Fruit fly (Drosophila melanogaster): ENCODE results near the gene jar.

The jar gene

dm6 chr3R:24230423-24231205, 40.4 kb downstream of the jar start, which contains the start of gene mask (continued):
- TF ChIP-seq E2f1 (GFP tag; IDR thresholded peaks at IDR 0.05) (peak; percentile 51), CG2678 (tag; optimal IDR thresholded peaks at IDR 0.05) (peak; percentile 59), btn (GFP tag; optimal IDR thresholded peaks at IDR 0.05) (peak; percentile 51), chm (GFP tag; IDR thresholded peaks at IDR 0.05) (peak; percentile 92), row (GFP tag; IDR thresholded peaks at IDR 0.05) (peak; percentile 48; the same call in 1 of the 3 replicates), CG31441 (GFP tag; IDR thresholded peaks at IDR 0.05) (peak; percentile 68), wek (GFP tag; optimal IDR thresholded peaks at IDR 0.05) (peak; percentile 70), CG11695 (GFP tag; IDR thresholded peaks at IDR 0.05) (0 out of 3 replicates have a peak, but pooled peaks have one; percentile 24), CG17802 (tag; optimal IDR thresholded peaks at IDR 0.05) (peak; percentile 53), CTCF (GFP tag; optimal IDR thresholded peaks at IDR 0.05) (peak; percentile 44), CG10147 (GFP tag; optimal IDR thresholded peaks at IDR 0.05) (peak; percentile 54), onecut (GFP tag; IDR thresholded peaks at IDR 0.05) (peak; percentile 74), CG4328 (GFP tag; optimal IDR thresholded peaks at IDR 0.05) (peak; percentile 83), dpn (GFP tag; optimal IDR thresholded peaks at IDR 0.05) (peak; percentile 33 to 86), Side (GFP tag; optimal IDR thresholded peaks at IDR 0.05) (peak; percentile 86), CG12744 (GFP tag; optimal IDR thresholded peaks at IDR 0.05) (peak; percentile 72), CG10959 (GFP tag; IDR thresholded peaks at IDR 0.05) (peak; percentile 68), NK7.1 (GFP tag; optimal IDR thresholded peaks at IDR 0.05) (peak; percentile 74), CG18476 (GFP tag; optimal IDR thresholded peaks at IDR 0.05) (no peak), shn (GFP tag; optimal IDR thresholded peaks at IDR 0.05) (peak; percentile 81), croc (GFP tag; conservative IDR thresholded peaks at IDR 0.05) (0 out of 3 replicates have a peak, but pooled peaks have one; percentile 26), ATbp (GFP tag; optimal IDR thresholded peaks at IDR 0.05) (peak; percentile 54), CG2889 (GFP tag; IDR thresholded peaks at IDR 0.05) (peak; percentile 50; the same call in 2 of the 3 replicates), MBD-R2 (GFP tag; IDR thresholded peaks at IDR 0.05) (no peak), Sox102F (GFP tag; optimal IDR thresholded peaks at IDR 0.05) (no peak), HHEX (GFP tag; optimal IDR thresholded peaks at IDR 0.05) (peak; percentile 83), CG3847 (GFP tag; IDR thresholded peaks at IDR 0.05) (peak; percentile 78), CG14050 (GFP tag; IDR thresholded peaks at IDR 0.05) (peak; percentile 58), CG10431 (GFP tag; optimal IDR thresholded peaks at IDR 0.05) (peak; percentile 77), aop (GFP tag; IDR thresholded peaks at IDR 0.05) (no peak), Bteb2 (GFP tag; optimal IDR thresholded peaks at IDR 0.05) (peak; percentile 83), gcm (GFP tag; optimal IDR thresholded peaks at IDR 0.05) (peak; percentile 42), rib (GFP tag; IDR thresholded peaks at IDR 0.05) (no peak; the same call in 1 of the 2 replicates), CG8089 (GFP tag; optimal IDR thresholded peaks at IDR 0.05) (peak; percentile 86), mld (GFP tag; IDR thresholded peaks at IDR 0.05; ENCODE audit: partially characterized antibody) (no peak), CG4424 (GFP tag; optimal IDR thresholded peaks at IDR 0.05) (peak; percentile 70), CG31388 (GFP tag; optimal IDR thresholded peaks at IDR 0.05) (no peak), CG10462 (GFP tag; optimal IDR thresholded peaks at IDR 0.05) (no peak), CG9215 (GFP tag; IDR thresholded peaks at IDR 0.05) (0 out of 2 replicates have a peak, but pooled peaks have one; percentile 40), gem (tag; optimal IDR thresholded peaks at IDR 0.05) (peak; percentile 53), Gsc (GFP tag; IDR thresholded peaks at IDR 0.05) (no peak), CG12299 (tag; optimal IDR thresholded peaks at IDR 0.05) (peak; percentile 54), CG6813 (GFP tag; optimal IDR thresholded peaks at IDR 0.05) (peak; percentile 78), CG14710 (tag; optimal IDR thresholded peaks at IDR 0.05) (peak; percentile 77), bowl (GFP tag; IDR thresholded peaks at IDR 0.05) (peak; percentile 58), Hsf (GFP tag; optimal IDR thresholded peaks at IDR 0.05) (peak; percentile 84), CG3838 (GFP tag; optimal IDR thresholded peaks at IDR 0.05) (no peak), CG4820 (GFP tag; optimal IDR thresholded peaks at IDR 0.05) (peak; percentile 47), so (GFP tag; IDR thresholded peaks at IDR 0.05) (peak; percentile 69; the same call in 1 of the 3 replicates), HLH54F (GFP tag; optimal IDR thresholded peaks at IDR 0.05) (peak; percentile 48)

All from whole organism, embryonic.